Fruit fly (Drosophila melanogaster) whole organism: ENCODE measurements around the gene TBC1D16.

Experiments used
- CG8478 ChIP-seq: fragments of >200 bp; optimal IDR thresholded peaks from 2 replicates; lab custom pipeline; 2018; ENCODE audit warnings: inconsistent platforms
- Dll ChIP-seq: fragments of >200 bp; optimal IDR thresholded peaks from 2 replicates; lab custom pipeline; 2017
- EcR ChIP-seq, 2 experiments: fragments of >200 bp; optimal IDR thresholded peaks; 2 replicates each; lab custom pipeline; 2017; ENCODE audit warnings: missing biosample characterization in 2 of 2, missing genetic modification characterization in 2 of 2, missing genetic modification reagents in 2 of 2
- pan ChIP-seq: fragments of >200 bp; optimal IDR thresholded peaks from 2 replicates; lab custom pipeline; 2017
- psq ChIP-seq: fragments of >200 bp; optimal IDR thresholded peaks from 2 replicates; lab custom pipeline; 2017
- usp ChIP-seq: fragments of >200 bp; optimal IDR thresholded peaks from 2 replicates; lab custom pipeline; 2017; ENCODE audit warnings: missing biosample characterization, missing genetic modification characterization, mixed read lengths

TBC1D16 gene

dm6 chr2L:10435606-10436160, at the start of gene TBC1D16, which contains the start of gene holn1:
Gene TBC1D16 (minus strand): TSS chr2L:10435656.
Gene holn1 (plus strand): TSS chr2L:10435995.
- TF ChIP-seq usp (no peak), EcR (GFP tag; optimal IDR thresholded peaks at IDR 0.05; lab: Kevin White, UChicago) (no peak), Dll (lab: Kevin White, UChicago) (no peak), CG8478 (no peak), pan (no peak), psq (lab: Kevin White, UChicago) (no peak)

dm6 chr2L:10483073-10483472, 47.6 kb upstream of the TBC1D16 start, which contains the start of gene Grip75:
Gene Grip75 (plus strand): TSS chr2L:10483295.
- no peak for TF ChIP-seq CG8478
- TF ChIP-seq EcR (GFP tag; optimal IDR thresholded peaks at IDR 0.05; lab: Kevin White, UChicago) = no peak
- TF ChIP-seq Dll (lab: Kevin White, UChicago) = no peak
- TF ChIP-seq psq (lab: Kevin White, UChicago) = no peak
- no peak for TF ChIP-seq pan
- TF ChIP-seq usp = no peak

dm6 chr2L:10479859-10480258, 44.4 kb upstream of the TBC1D16 start:
- no peak for TF ChIP-seq CG8478
- TF ChIP-seq EcR (GFP tag; optimal IDR thresholded peaks at IDR 0.05; lab: Kevin White, UChicago) = no peak
- TF ChIP-seq Dll (lab: Kevin White, UChicago) = no peak
- no peak for TF ChIP-seq psq (lab: Kevin White, UChicago)
- TF ChIP-seq pan = no peak
- no peak for TF ChIP-seq usp

dm6 chr2L:10476879-10477278, 41.4 kb upstream of the TBC1D16 start, which contains the start of gene RluA-2:
Gene RluA-2 (plus strand): TSS chr2L:10477073.
- TF ChIP-seq Dll (lab: Kevin White, UChicago) (no peak), usp (no peak), psq (lab: Kevin White, UChicago) (no peak), pan (no peak), EcR (GFP tag; optimal IDR thresholded peaks at IDR 0.05; lab: Kevin White, UChicago) (no peak), CG8478 (no peak)

dm6 chr2L:10474815-10475214, 39.4 kb upstream of the TBC1D16 start:
- TF ChIP-seq EcR (GFP tag; optimal IDR thresholded peaks at IDR 0.05; lab: Kevin White, UChicago) = no peak
- no peak for TF ChIP-seq CG8478
- no peak for TF ChIP-seq Dll (lab: Kevin White, UChicago)
- TF ChIP-seq psq (lab: Kevin White, UChicago) = no peak
- TF ChIP-seq usp = no peak
- TF ChIP-seq pan = no peak

dm6 chr2L:10474268-10474678, 38.8 kb upstream of the TBC1D16 start, which contains the start of gene RluA-1:
Gene RluA-1 (minus strand): TSS chr2L:10474349.
- no peak for TF ChIP-seq EcR (GFP tag; optimal IDR thresholded peaks at IDR 0.05; lab: Kevin White, UChicago)
- TF ChIP-seq pan = no peak
- no peak for TF ChIP-seq psq (lab: Kevin White, UChicago)
- TF ChIP-seq CG8478 = no peak
- no peak for TF ChIP-seq Dll (lab: Kevin White, UChicago)
- TF ChIP-seq usp = no peak

- no peak for TF ChIP-seq usp
- TF ChIP-seq CG8478 = no peak
- no peak for TF ChIP-seq psq (lab: Kevin White, UChicago)
- TF ChIP-seq EcR (GFP tag; optimal IDR thresholded peaks at IDR 0.05; lab: Kevin White, UChicago) = no peak
- TF ChIP-seq Dll (lab: Kevin White, UChicago) = no peak
- no peak for TF ChIP-seq pan
Observed at dm6 chr2L:10472257-10472656, 36.8 kb upstream of the TBC1D16 start.

dm6 chr2L:10470211-10470610, 34.8 kb upstream of the TBC1D16 start:
- TF ChIP-seq pan (no peak), psq (lab: Kevin White, UChicago) (no peak), EcR (GFP tag; optimal IDR thresholded peaks at IDR 0.05; lab: Kevin White, UChicago) (no peak), CG8478 (no peak), usp (no peak), Dll (lab: Kevin White, UChicago) (no peak)

dm6 chr2L:10468978-10469377, 33.5 kb upstream of the TBC1D16 start:
- no peak for TF ChIP-seq Dll (lab: Kevin White, UChicago)

dm6 chr2L:10468388-10468787, 32.9 kb upstream of the TBC1D16 start:
- TF ChIP-seq EcR (GFP tag; optimal IDR thresholded peaks at IDR 0.05; lab: Kevin White, UChicago) (no peak), usp (no peak), psq (lab: Kevin White, UChicago) (no peak), pan (no peak), Dll (lab: Kevin White, UChicago) (no peak), CG8478 (no peak)

- TF ChIP-seq pan (no peak), CG8478 (no peak), EcR (GFP tag; optimal IDR thresholded peaks at IDR 0.05; lab: Kevin White, UChicago) (no peak), psq (lab: Kevin White, UChicago) (no peak), usp (no peak), Dll (lab: Kevin White, UChicago) (no peak)
Observed at dm6 chr2L:10466865-10467270, 31.4 kb upstream of the TBC1D16 start.

- TF ChIP-seq pan (no peak), Dll (lab: Kevin White, UChicago) (no peak), EcR (GFP tag; optimal IDR thresholded peaks at IDR 0.05; lab: Kevin White, UChicago) (no peak), CG8478 (no peak), psq (lab: Kevin White, UChicago) (no peak), usp (no peak)
Observed at dm6 chr2L:10458979-10459378, 23.5 kb upstream of the TBC1D16 start.

- TF ChIP-seq EcR (GFP tag; optimal IDR thresholded peaks at IDR 0.05; lab: Kevin White, UChicago) (no peak), Dll (lab: Kevin White, UChicago) (no peak), CG8478 (no peak), psq (lab: Kevin White, UChicago) (no peak), pan (no peak), usp (no peak)
Observed at dm6 chr2L:10457191-10457899, 21.9 kb upstream of the TBC1D16 start, which contains the start of the genes LManI and LManII. Gene LManI (minus strand): TSS chr2L:10457241. Gene LManII (plus strand): TSS chr2L:10457658.
